Fruit fly (Drosophila melanogaster): ENCODE results near the gene Hk.
A peak's percentile ranks its signal among the peaks of the same experiment; 100 is the strongest.

The Hk gene

DNA sequence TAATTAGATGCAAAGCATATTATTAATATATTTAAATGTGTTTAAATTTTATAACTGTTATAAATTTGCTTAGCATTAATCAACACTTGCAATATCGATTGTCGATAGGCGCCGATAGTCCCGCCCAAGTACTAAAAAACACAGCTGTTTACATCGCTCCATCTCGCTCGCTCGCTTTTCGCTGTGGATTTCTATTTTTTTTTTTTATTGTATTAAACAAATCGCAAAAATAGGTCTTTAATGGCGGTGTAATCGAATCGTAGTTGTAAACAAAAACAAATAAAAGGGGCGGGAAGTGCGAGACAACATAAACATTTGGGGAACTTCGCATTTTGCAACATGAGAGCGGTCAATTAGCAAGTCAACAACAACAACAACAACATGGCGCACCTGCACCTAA is 43.3 kb downstream of the Hk start, which contains the start of gene CG34408 (continued):
- peak; percentile 62 for TF ChIP-seq CG13287 (GFP tag; IDR thresholded peaks at IDR 0.05; ENCODE audit: partially characterized antibody)
- no peak for TF ChIP-seq CG14050 (GFP tag; IDR thresholded peaks at IDR 0.05)
- no peak for TF ChIP-seq Deaf1 (tag; optimal IDR thresholded peaks at IDR 0.05)
- no peak for TF ChIP-seq knrl (GFP tag; IDR thresholded peaks at IDR 0.05; ENCODE audit: partially characterized antibody)
- no peak for TF ChIP-seq D19B (GFP tag; optimal IDR thresholded peaks at IDR 0.05)
- TF ChIP-seq Hr39 (optimal IDR thresholded peaks at IDR 0.05), result no peak
- no peak for TF ChIP-seq gsb-n (tag; optimal IDR thresholded peaks at IDR 0.05)
- TF ChIP-seq CG4360 (GFP tag; IDR thresholded peaks at IDR 0.05), result peak; percentile 91
- no peak for TF ChIP-seq Blimp-1 (GFP tag; optimal IDR thresholded peaks at IDR 0.05)
- peak; percentile 30 for TF ChIP-seq pzg (GFP tag; optimal IDR thresholded peaks at IDR 0.05)
- TF ChIP-seq CG4617 (GFP tag; optimal IDR thresholded peaks at IDR 0.05; ENCODE audit: borderline replicate concordance), result peak; percentile 11
- no peak for TF ChIP-seq cad (GFP tag; optimal IDR thresholded peaks at IDR 0.05)
- no peak for TF ChIP-seq Ets97D (GFP tag; optimal IDR thresholded peaks at IDR 0.05)
- TF ChIP-seq bcd (GFP tag; optimal IDR thresholded peaks at IDR 0.05), result no peak
- TF ChIP-seq CG8388 (GFP tag; optimal IDR thresholded peaks at IDR 0.05), result no peak
- TF ChIP-seq Sry-β (GFP tag; optimal IDR thresholded peaks at IDR 0.05), result no peak
- no peak for TF ChIP-seq CG2889 (GFP tag; IDR thresholded peaks at IDR 0.05)
- TF ChIP-seq CG10979 (tag; optimal IDR thresholded peaks at IDR 0.05), result no peak
- TF ChIP-seq danr (GFP tag; IDR thresholded peaks at IDR 0.05), result no peak
- TF ChIP-seq NC2β (GFP tag; optimal IDR thresholded peaks at IDR 0.05), result no peak
- no peak for TF ChIP-seq pum (GFP tag; optimal IDR thresholded peaks at IDR 0.05)
- TF ChIP-seq BEAF-32 (GFP tag; optimal IDR thresholded peaks at IDR 0.05), result peak; percentile 49
- peak; percentile 17 to 83 for TF ChIP-seq crp (GFP tag; optimal IDR thresholded peaks at IDR 0.05)
- TF ChIP-seq ac (GFP tag; optimal IDR thresholded peaks at IDR 0.05), result no peak
- TF ChIP-seq CG12299 (tag; optimal IDR thresholded peaks at IDR 0.05), result no peak
- no peak for TF ChIP-seq CG16779 (GFP tag; IDR thresholded peaks at IDR 0.05)
- peak; percentile 34; the same call in 1 of the 2 replicates for TF ChIP-seq hbn (GFP tag; IDR thresholded peaks at IDR 0.05; ENCODE audit: partially characterized antibody)
- no peak for TF ChIP-seq eve (GFP tag; optimal IDR thresholded peaks at IDR 0.05)
- no peak for TF ChIP-seq CG4282 (GFP tag; optimal IDR thresholded peaks at IDR 0.05)
- TF ChIP-seq tio (GFP tag; optimal IDR thresholded peaks at IDR 0.05), result no peak
- TF ChIP-seq wdn (GFP tag; IDR thresholded peaks at IDR 0.05), result no peak
- TF ChIP-seq dati (GFP tag; IDR thresholded peaks at IDR 0.05), result no peak
- no peak for TF ChIP-seq CG8359 (GFP tag; optimal IDR thresholded peaks at IDR 0.05; ENCODE audit: borderline replicate concordance)
- 0 out of 4 replicates have a peak, but pooled peaks have one; percentile 8 for TF ChIP-seq chinmo (GFP tag; IDR thresholded peaks at IDR 0.05; ENCODE audit: partially characterized antibody)
- no peak for TF ChIP-seq lilli (GFP tag; optimal IDR thresholded peaks at IDR 0.05)
- TF ChIP-seq esg (GFP tag; conservative IDR thresholded peaks at IDR 0.05), result no peak
- no peak for TF ChIP-seq Tbp (GFP tag; optimal IDR thresholded peaks at IDR 0.05)
- peak; percentile 65 for TF ChIP-seq sd (tag; optimal IDR thresholded peaks at IDR 0.05)
- TF ChIP-seq CG3281 (GFP tag; optimal IDR thresholded peaks at IDR 0.05), result no peak
- no peak for TF ChIP-seq pros (GFP tag; optimal IDR thresholded peaks at IDR 0.05)
- TF ChIP-seq yki (optimal IDR thresholded peaks at IDR 0.05), result no peak
- no peak for TF ChIP-seq Ssrp (tag; optimal IDR thresholded peaks at IDR 0.05)
- no peak for TF ChIP-seq nmo (GFP tag; optimal IDR thresholded peaks at IDR 0.05)
- no peak for TF ChIP-seq salm (tag; optimal IDR thresholded peaks at IDR 0.05)
- TF ChIP-seq amos (GFP tag; IDR thresholded peaks at IDR 0.05; ENCODE audit: partially characterized antibody), result peak; percentile 44; the same call in 1 of the 2 replicates
- TF ChIP-seq HLH3B (GFP tag; IDR thresholded peaks at IDR 0.05), result no peak
- TF ChIP-seq fd102C (GFP tag; optimal IDR thresholded peaks at IDR 0.05), result no peak
- TF ChIP-seq stwl (tag; optimal IDR thresholded peaks at IDR 0.05), result peak; percentile 87
- TF ChIP-seq CG3163 (GFP tag; optimal IDR thresholded peaks at IDR 0.05), result no peak
- TF ChIP-seq Atf3 (GFP tag; optimal IDR thresholded peaks at IDR 0.05), result no peak
- no peak for TF ChIP-seq pfk (GFP tag; optimal IDR thresholded peaks at IDR 0.05)

All from whole organism, embryonic.